Fruit fly (Drosophila melanogaster) whole organism, prepupa: ENCODE data around the gene Orco.

Source experiments
- CG6808 ChIP-seq: fragments of 200-800 bp; sonication (Bioruptor generic); optimal IDR thresholded peaks from 3 replicates; lab custom pipeline; 2017; ENCODE audit warnings: missing biosample characterization, missing genetic modification characterization, mild to moderate bottlenecking, moderate library complexity, missing genetic modification reagents
- CG8319 ChIP-seq: fragments of 200-800 bp; sonication (Bioruptor generic); optimal IDR thresholded peaks from 3 replicates; lab custom pipeline; 2016; ENCODE audit warnings: missing biosample characterization, missing genetic modification characterization
- Eip93F ChIP-seq: fragments of 200-800 bp; sonication (Bioruptor generic); optimal IDR thresholded peaks from 2 replicates; lab custom pipeline; 2016; ENCODE audit warnings: missing biosample characterization, mild to moderate bottlenecking, missing genetic modification characterization
- Ets21C ChIP-seq: fragments of 200-800 bp; sonication (Bioruptor generic); optimal IDR thresholded peaks from 3 replicates; lab custom pipeline; 2016; ENCODE audit warnings: missing biosample characterization, missing genetic modification characterization
- OdsH ChIP-seq: fragments of 200-800 bp; sonication (Bioruptor generic); optimal IDR thresholded peaks from 3 replicates; lab custom pipeline; 2016; ENCODE audit warnings: missing biosample characterization, missing genetic modification characterization
- eg ChIP-seq: fragments of 200-800 bp; sonication (Bioruptor generic); IDR thresholded peaks from 3 replicates; pipeline ENCODE4 v1.3.6; 2022; ENCODE audit warnings: missing biosample characterization, missing genetic modification characterization
- esn ChIP-seq: fragments of 200-800 bp; sonication (Bioruptor generic); optimal IDR thresholded peaks from 2 replicates; lab custom pipeline; 2016; ENCODE audit warnings: missing biosample characterization, mild to moderate bottlenecking, missing genetic modification characterization, moderate library complexity

- no peak for TF ChIP-seq CG8319 (GFP tag; lab: Kevin White, UChicago)
- TF ChIP-seq eg, result no peak
- TF ChIP-seq Eip93F (GFP tag; lab: Kevin White, UChicago), result no peak
- no peak for TF ChIP-seq OdsH
- no peak for TF ChIP-seq esn (GFP tag; lab: Kevin White, UChicago)
- TF ChIP-seq CG6808 (GFP tag; lab: Kevin White, UChicago), result no peak
- TF ChIP-seq Ets21C, result no peak
Observed at dm6 chr3R:5393742-5394391, 18.3 kb downstream of the Orco start, which contains the start of gene CG1172.
